Worm (Caenorhabditis elegans): ENCODE measurements around the gene F01D4.8.

The F01D4.8 gene

ce11 chrIV:10481695-10482094 is 28.8 kb upstream of the F01D4.8 start, which contains the start of gene egl-21:
egl-21 (minus strand) TSS chrIV:10481844.
- TF ChIP-seq madf-3 (GFP tag; IDR thresholded peaks at IDR 0.05) (no peak), mcd-1 (GFP tag; IDR thresholded peaks at IDR 0.05) (peak; percentile 18; the same call in 1 of the 2 replicates), attf-5 (GFP tag; optimal IDR thresholded peaks at IDR 0.05) (peak; percentile 40), K12H6.12 (tag; optimal IDR thresholded peaks at IDR 0.05) (peak; percentile 60), ceh-27 (GFP tag; optimal IDR thresholded peaks at IDR 0.05) (peak; percentile 42), Y56A3A.18 (GFP tag; IDR thresholded peaks at IDR 0.05) (no peak), cebp-1 (GFP tag; IDR thresholded peaks at IDR 0.05) (no peak), cebp-1 (tag; optimal IDR thresholded peaks at IDR 0.05) (peak; percentile 47), atf-7 (tag; optimal IDR thresholded peaks at IDR 0.05) (peak; percentile 2), ceh-91 (GFP tag; IDR thresholded peaks at IDR 0.05) (no peak), zfh-2 (GFP tag; conservative IDR thresholded peaks at IDR 0.05) (peak; percentile 76), ztf-18 (tag; optimal IDR thresholded peaks at IDR 0.05) (no peak), hmg-1.2 (GFP tag; IDR thresholded peaks at IDR 0.05) (peak; percentile 24; the same call in 1 of the 2 replicates), dpl-1 (GFP tag; optimal IDR thresholded peaks at IDR 0.05) (no peak), lin-40 (tag; optimal IDR thresholded peaks at IDR 0.05) (peak; percentile 33), somi-1 (GFP tag; optimal IDR thresholded peaks at IDR 0.05) (peak; percentile 46), B0035.1 (tag; optimal IDR thresholded peaks at IDR 0.05) (no peak)

ce11 chrIV:10475234-10475633 is 22.3 kb upstream of the F01D4.8 start:
- TF ChIP-seq let-607 (tag; optimal IDR thresholded peaks at IDR 0.05) (no peak), attf-5 (GFP tag; optimal IDR thresholded peaks at IDR 0.05) (no peak), rec-8 (tag; optimal IDR thresholded peaks at IDR 0.05) (no peak), pha-4 (tag; optimal IDR thresholded peaks at IDR 0.05) (no peak), B0336.3 (GFP tag; IDR thresholded peaks at IDR 0.05) (no peak), hmg-20 (GFP tag; IDR thresholded peaks at IDR 0.05) (no peak)

- TF ChIP-seq athp-1 (tag; optimal IDR thresholded peaks at IDR 0.05) (no peak), gei-17 (GFP tag; optimal IDR thresholded peaks at IDR 0.05) (no peak), hmg-20 (GFP tag; IDR thresholded peaks at IDR 0.05) (no peak), hlh-26 (GFP tag; conservative IDR thresholded peaks at IDR 0.05) (no peak), zim-3 (tag; optimal IDR thresholded peaks at IDR 0.05) (no peak), mel-28 (tag; optimal IDR thresholded peaks at IDR 0.05; ENCODE audit: borderline replicate concordance) (no peak), cebp-1 (GFP tag; IDR thresholded peaks at IDR 0.05) (no peak), cebp-1 (tag; optimal IDR thresholded peaks at IDR 0.05) (no peak), nfya-2 (GFP tag; IDR thresholded peaks at IDR 0.05) (no peak), rpc-1 (optimal IDR thresholded peaks at IDR 0.05) (no peak), rpc-1 (tag; optimal IDR thresholded peaks at IDR 0.05) (no peak), ccch-3 (GFP tag; optimal IDR thresholded peaks at IDR 0.05) (no peak), F33H1.4 (GFP tag; IDR thresholded peaks at IDR 0.05) (no peak), F37B4.10 (GFP tag; IDR thresholded peaks at IDR 0.05) (no peak), mes-4 (tag; optimal IDR thresholded peaks at IDR 0.05) (no peak), Y53G8AR.9 (GFP tag; conservative IDR thresholded peaks at IDR 0.05) (no peak), lin-35 (GFP tag; optimal IDR thresholded peaks at IDR 0.05) (no peak)
Observed at ce11 chrIV:10472478-10472877, 19.6 kb upstream of the F01D4.8 start, which contains the start of gene bgnt-1.1. bgnt-1.1 (plus strand) TSS chrIV:10472778.

Data from whole organism, young adult.